Worm (Caenorhabditis elegans): ENCODE results near the gene F57H12.5.

- no peak for TF ChIP-seq nhr-76 (tag; optimal IDR thresholded peaks at IDR 0.05)
- no peak for TF ChIP-seq mls-2 (tag; optimal IDR thresholded peaks at IDR 0.05)
- no peak for TF ChIP-seq nhr-2 (tag; optimal IDR thresholded peaks at IDR 0.05)
- TF ChIP-seq pha-4 (tag; optimal IDR thresholded peaks at IDR 0.05) = no peak
Observed at ce11 chrIV:8010521-8010920, 43.4 kb downstream of the F57H12.5 start.

All from whole organism, mixed stage, embryonic.